Fruit fly (Drosophila melanogaster) whole organism, embryonic: ENCODE data around the gene Utx.

Source experiments
- ATbp ChIP-seq: fragments of 200-800 bp; sonication (Bioruptor generic); optimal IDR thresholded peaks from 2 replicates; lab custom pipeline; 2017; ENCODE audit warnings: missing biosample characterization, mild to moderate bottlenecking, missing genetic modification characterization, missing genetic modification reagents
- Adf1 ChIP-seq: fragments of 200-800 bp; sonication (Bioruptor generic); IDR thresholded peaks from 2 replicates; pipeline ENCODE4 v1.3.6; 2022; ENCODE audit warnings: missing biosample characterization, missing genetic modification characterization
- CG10147 ChIP-seq: fragments of 200-800 bp; sonication (Bioruptor generic); optimal IDR thresholded peaks from 2 replicates; lab custom pipeline; 2019; ENCODE audit warnings: missing biosample characterization, mild to moderate bottlenecking, missing genetic modification characterization, moderate library complexity
- CG1024 ChIP-seq: fragments of 200-800 bp; sonication (Bioruptor generic); IDR thresholded peaks from 2 replicates; pipeline ENCODE4 v1.3.6; 2022; ENCODE audit warnings: missing biosample characterization, missing genetic modification characterization
- CG10274 ChIP-seq: fragments of 200-800 bp; sonication (Bioruptor generic); optimal IDR thresholded peaks from 3 replicates; lab custom pipeline; 2017; ENCODE audit warnings: missing biosample characterization, mild to moderate bottlenecking, missing genetic modification characterization
- CG10321 ChIP-seq: fragments of 200-800 bp; sonication (Bioruptor generic); IDR thresholded peaks from 2 replicates; pipeline ENCODE4 v1.3.6; 2022; ENCODE audit warnings: missing biosample characterization, missing genetic modification characterization
- CG10565 ChIP-seq: fragments of 200-800 bp; sonication (Bioruptor generic); optimal IDR thresholded peaks from 3 replicates; lab custom pipeline; 2016; ENCODE audit warnings: missing biosample characterization, mild to moderate bottlenecking, missing genetic modification characterization
- CG11456 ChIP-seq: fragments of 200-800 bp; sonication (Bioruptor generic); IDR thresholded peaks from 3 replicates; pipeline ENCODE4 v1.3.6; 2022; ENCODE audit warnings: missing biosample characterization, missing genetic modification characterization
- CG11696 ChIP-seq: fragments of 200-800 bp; sonication (Bioruptor generic); IDR thresholded peaks from 2 replicates; pipeline ENCODE4 v1.3.6; 2022; ENCODE audit warnings: missing biosample characterization, missing genetic modification characterization
- CG13424 ChIP-seq: fragments of 200-800 bp; sonication (Bioruptor generic); optimal IDR thresholded peaks from 2 replicates; lab custom pipeline; 2019; ENCODE audit warnings: missing biosample characterization, mild to moderate bottlenecking, missing genetic modification characterization, moderate library complexity
- CG13624 ChIP-seq: fragments of 200-800 bp; sonication (Bioruptor generic); optimal IDR thresholded peaks from 2 replicates; lab custom pipeline; 2016; ENCODE audit warnings: missing biosample characterization, missing genetic modification characterization
- CG14710 ChIP-seq: fragments of 200-800 bp; sonication (Bioruptor generic); optimal IDR thresholded peaks from 3 replicates; lab custom pipeline; 2019; ENCODE audit warnings: missing biosample characterization, mild to moderate bottlenecking, missing genetic modification characterization, moderate library complexity
- CG1529 ChIP-seq: fragments of 200-800 bp; sonication (Bioruptor generic); optimal IDR thresholded peaks from 3 replicates; lab custom pipeline; 2018; ENCODE audit warnings: missing biosample characterization, missing genetic modification characterization
- CG16815 ChIP-seq: fragments of 200-800 bp; sonication (Bioruptor generic); optimal IDR thresholded peaks from 3 replicates; lab custom pipeline; 2017; ENCODE audit warnings: missing biosample characterization, mild to moderate bottlenecking, missing genetic modification characterization
- CG3065 ChIP-seq: fragments of 200-800 bp; sonication (Bioruptor generic); optimal IDR thresholded peaks from 2 replicates; lab custom pipeline; 2016; ENCODE audit warnings: missing biosample characterization, missing genetic modification characterization
- CG31365 ChIP-seq: fragments of 200-800 bp; sonication (Bioruptor generic); optimal IDR thresholded peaks from 2 replicates; lab custom pipeline; 2018; ENCODE audit warnings: missing biosample characterization, mild to moderate bottlenecking, missing genetic modification characterization
- CG3838 ChIP-seq: fragments of 200-800 bp; sonication (Bioruptor generic); optimal IDR thresholded peaks from 3 replicates; lab custom pipeline; 2016; ENCODE audit warnings: missing biosample characterization, missing genetic modification characterization
- CG3847 ChIP-seq: fragments of 200-800 bp; sonication (Bioruptor generic); IDR thresholded peaks from 2 replicates; pipeline ENCODE4 v1.3.6; 2022; ENCODE audit warnings: missing biosample characterization, missing genetic modification characterization
- CG6254 ChIP-seq: fragments of 200-800 bp; sonication (Bioruptor generic); optimal IDR thresholded peaks from 3 replicates; lab custom pipeline; 2017; ENCODE audit warnings: mild to moderate bottlenecking, missing biosample characterization, missing genetic modification reagents, missing genetic modification characterization
- CG8281 ChIP-seq: fragments of 200-800 bp; sonication (Bioruptor generic); optimal IDR thresholded peaks from 2 replicates; lab custom pipeline; 2018; ENCODE audit warnings: missing biosample characterization, mild to moderate bottlenecking, missing genetic modification characterization, moderate library complexity
- CG8359 ChIP-seq: fragments of 200-800 bp; sonication (Bioruptor generic); optimal IDR thresholded peaks from 2 replicates; lab custom pipeline; 2017; ENCODE audit warnings: missing biosample characterization, mild to moderate bottlenecking, missing genetic modification characterization, borderline replicate concordance
- CG8478 ChIP-seq: fragments of >200 bp; optimal IDR thresholded peaks from 2 replicates; lab custom pipeline; 2018
- Chrac-16 ChIP-seq: fragments of 200-800 bp; sonication (Bioruptor generic); optimal IDR thresholded peaks from 3 replicates; lab custom pipeline; 2016; ENCODE audit warnings: missing biosample characterization, missing genetic modification characterization
- Hmx ChIP-seq: fragments of 200-800 bp; sonication (Bioruptor generic); optimal IDR thresholded peaks from 2 replicates; lab custom pipeline; 2016; ENCODE audit warnings: missing biosample characterization, missing genetic modification characterization
- Mes4 ChIP-seq: fragments of 200-800 bp; sonication (Bioruptor generic); optimal IDR thresholded peaks from 2 replicates; lab custom pipeline; 2016; ENCODE audit warnings: missing biosample characterization, missing genetic modification characterization
- NFAT ChIP-seq: fragments of 200-800 bp; sonication (Bioruptor generic); IDR thresholded peaks from 2 replicates; pipeline ENCODE4 v1.3.6; 2022; ENCODE audit warnings: missing biosample characterization, missing genetic modification characterization
- Oli ChIP-seq: fragments of 200-800 bp; sonication (Bioruptor generic); optimal IDR thresholded peaks from 2 replicates; lab custom pipeline; 2018; ENCODE audit warnings: missing biosample characterization, mild to moderate bottlenecking, missing genetic modification characterization, moderate library complexity
- PHDP ChIP-seq: fragments of 200-800 bp; sonication (Bioruptor generic); optimal IDR thresholded peaks from 3 replicates; lab custom pipeline; 2018; ENCODE audit warnings: missing biosample characterization, mild to moderate bottlenecking, missing genetic modification characterization, moderate library complexity
- Poxn ChIP-seq: fragments of 200-800 bp; sonication (Bioruptor generic); IDR thresholded peaks from 2 replicates; pipeline ENCODE4 v1.3.6; 2022; ENCODE audit warnings: missing biosample characterization, missing genetic modification characterization
- Sox102F ChIP-seq: fragments of 200-800 bp; sonication (Bioruptor generic); optimal IDR thresholded peaks from 2 replicates; lab custom pipeline; 2018; ENCODE audit warnings: missing biosample characterization, mild to moderate bottlenecking, missing genetic modification characterization, moderate library complexity
- aop ChIP-seq: fragments of 200-800 bp; sonication (Bioruptor generic); IDR thresholded peaks from 2 replicates; pipeline ENCODE4 v1.3.6; 2022; ENCODE audit warnings: missing biosample characterization, missing genetic modification characterization
- bbx ChIP-seq: fragments of 200-800 bp; sonication (Bioruptor generic); IDR thresholded peaks from 2 replicates; pipeline ENCODE4 v1.3.6; 2022; ENCODE audit warnings: missing biosample characterization, missing genetic modification characterization; ENCODE audit not compliant: partially characterized antibody
- croc ChIP-seq: fragments of 200-800 bp; sonication (Bioruptor generic); conservative IDR thresholded peaks from 3 replicates; pipeline ENCODE4 v1.3.6; 2022; ENCODE audit warnings: missing biosample characterization, missing genetic modification characterization
- da ChIP-seq: fragments of 200-800 bp; sonication (Bioruptor generic); optimal IDR thresholded peaks from 2 replicates; lab custom pipeline; 2016; ENCODE audit warnings: missing biosample characterization, missing genetic modification characterization
- gsb ChIP-seq: fragments of 200-800 bp; sonication (Bioruptor generic); IDR thresholded peaks from 2 replicates; pipeline ENCODE4 v1.3.6; 2022; ENCODE audit warnings: missing biosample characterization, missing genetic modification characterization
- hkb ChIP-seq, 2 experiments: fragments of 200-800 bp in 1 of 2; fragments of >200 bp in 1 of 2; sonication (Bioruptor generic) in 1 of 2; IDR thresholded peaks in 1 of 2; optimal IDR thresholded peaks in 1 of 2; 2 replicates each; pipeline versions ENCODE4 v1.3.6 to Lab custom; 2017 to 2022; ENCODE audit warnings: missing biosample characterization in 1 of 2, missing genetic modification characterization in 1 of 2
- hth ChIP-seq: fragments of >200 bp; optimal IDR thresholded peaks from 2 replicates; lab custom pipeline; 2017; ENCODE audit warnings: inconsistent platforms
- ind ChIP-seq: fragments of 200-800 bp; sonication (Bioruptor generic); optimal IDR thresholded peaks from 3 replicates; lab custom pipeline; 2016; ENCODE audit warnings: missing biosample characterization, missing genetic modification characterization
- kay ChIP-seq: fragments of 200-800 bp; sonication (Bioruptor generic); optimal IDR thresholded peaks from 2 replicates; lab custom pipeline; 2016; ENCODE audit warnings: missing biosample characterization, missing genetic modification characterization
- nom ChIP-seq: fragments of 200-800 bp; sonication (Bioruptor generic); optimal IDR thresholded peaks from 2 replicates; lab custom pipeline; 2017; ENCODE audit warnings: missing biosample characterization, missing genetic modification characterization, mild to moderate bottlenecking, moderate library complexity, missing genetic modification reagents
- phol ChIP-seq: fragments of 200-800 bp; sonication (Bioruptor generic); optimal IDR thresholded peaks from 3 replicates; lab custom pipeline; 2018; ENCODE audit warnings: missing biosample characterization, mild to moderate bottlenecking, missing genetic modification characterization, moderate library complexity
- pnt ChIP-seq: fragments of 200-800 bp; sonication (Bioruptor generic); optimal IDR thresholded peaks from 3 replicates; lab custom pipeline; 2016; ENCODE audit warnings: missing biosample characterization, missing genetic modification characterization
- sens ChIP-seq: fragments of 200-800 bp; sonication (Bioruptor generic); peaks from one replicate; lab custom pipeline; 2016; ENCODE audit warnings: missing biosample characterization, missing genetic modification characterization
- slbo ChIP-seq: fragments of 200-800 bp; sonication (Bioruptor generic); IDR thresholded peaks from 2 replicates; pipeline ENCODE4 v1.3.6; 2022; ENCODE audit warnings: missing biosample characterization, missing genetic modification characterization
- slp2 ChIP-seq: fragments of 200-800 bp; sonication (Bioruptor generic); optimal IDR thresholded peaks from 2 replicates; lab custom pipeline; 2016; ENCODE audit warnings: missing biosample characterization, missing genetic modification characterization
- tin ChIP-seq: fragments of 200-800 bp; sonication (Bioruptor generic); optimal IDR thresholded peaks from 3 replicates; lab custom pipeline; 2016; ENCODE audit warnings: missing biosample characterization, missing genetic modification characterization
- tll ChIP-seq, 2 experiments: fragments of 200-800 bp in 1 of 2; fragments of >200 bp in 1 of 2; sonication (Bioruptor generic) in 1 of 2; optimal IDR thresholded peaks; 2 replicates each; lab custom pipeline; 2017 to 2019; ENCODE audit warnings: missing biosample characterization in 2 of 2, missing genetic modification characterization in 2 of 2, mild to moderate bottlenecking in 1 of 2, moderate library complexity in 1 of 2
- tup ChIP-seq: fragments of 200-800 bp; sonication (Bioruptor generic); optimal IDR thresholded peaks from 2 replicates; lab custom pipeline; 2016; ENCODE audit warnings: missing biosample characterization, mild to moderate bottlenecking, missing genetic modification characterization, moderate library complexity

The Utx gene

DNA sequence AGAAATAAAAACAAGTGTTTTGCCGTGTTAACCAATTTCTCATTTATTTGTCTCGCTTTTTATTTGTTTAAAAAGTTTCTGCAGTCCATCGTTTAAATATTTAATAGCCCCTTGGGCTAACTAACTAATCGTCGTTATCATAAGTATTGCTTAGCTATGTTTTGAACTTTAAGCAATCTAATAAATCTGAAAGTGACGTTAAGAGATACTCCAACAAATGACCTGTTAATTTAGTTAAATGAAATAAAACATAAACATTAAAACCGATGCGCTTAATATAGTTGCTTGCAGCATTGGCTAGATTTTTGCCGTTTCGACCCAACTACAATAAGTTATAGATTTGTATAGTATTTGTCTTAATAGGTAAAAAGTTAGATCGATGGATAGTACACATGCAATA lies 16.8 kb downstream of the Utx start:
- TF ChIP-seq CG10274 (GFP tag; lab: Kevin White, UChicago) (no peak), hth (lab: Kevin White, UChicago) (no peak), PHDP (tag; lab: Kevin White, UChicago) (no peak), tin (GFP tag; lab: Kevin White, UChicago) (no peak), CG10147 (GFP tag; lab: Kevin White, UChicago) (no peak)

DNA sequence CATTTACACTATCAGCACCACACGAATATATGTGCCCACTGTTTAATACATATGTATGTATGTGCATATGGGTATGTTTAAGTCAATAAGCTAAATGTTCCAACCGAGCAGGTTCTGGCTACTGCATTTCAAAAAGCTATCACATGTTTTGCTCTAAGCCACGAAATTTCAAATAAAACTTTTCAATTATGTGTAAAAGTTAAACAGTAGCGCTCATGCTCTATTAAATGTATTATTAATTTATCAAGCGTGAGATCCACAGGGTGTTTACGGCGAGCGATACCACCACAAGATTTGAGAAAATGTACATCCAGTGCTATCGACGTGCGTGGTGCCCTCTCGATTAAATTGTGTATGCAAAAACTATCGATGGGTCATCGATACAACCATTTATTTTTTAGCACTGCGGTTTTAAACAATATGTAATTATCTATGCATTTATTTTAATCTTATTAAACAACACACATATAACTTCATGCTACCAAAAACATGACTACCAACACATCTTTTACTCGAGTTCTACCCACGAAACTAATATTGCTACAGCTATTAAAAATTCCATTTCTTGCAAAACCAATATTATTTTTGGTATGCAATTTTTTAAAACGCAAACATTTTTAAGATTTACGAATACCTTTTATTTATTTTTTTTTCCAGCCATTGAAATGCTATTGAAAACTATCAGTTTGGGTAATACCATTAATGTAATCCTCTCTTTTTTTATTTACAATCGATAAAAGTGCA lies 17.7 kb downstream of the Utx start, which contains the start of gene Pten:
Gene Pten (minus strand): TSS at position 300 of the 744 bp plus-strand sequence.
- TF ChIP-seq Adf1 (GFP tag; lab: Robert Waterston, UW) (no peak), CG3838 (no peak), Poxn (GFP tag; lab: Robert Waterston, UW) (no peak), da (GFP tag; lab: Kevin White, UChicago) (no peak), hkb (optimal IDR thresholded peaks at IDR 0.05; lab: Kevin White, UChicago) (no peak), hkb (GFP tag; IDR thresholded peaks at IDR 0.05; lab: Robert Waterston, UW) (peak; percentile 59; the same call in 1 of the 2 replicates), tll (GFP tag; optimal IDR thresholded peaks at IDR 0.05; lab: Kevin White, UChicago) (peak in 1 of 2 experiments; percentile 52), sens (GFP tag; lab: Kevin White, UChicago) (peak; percentile 96), CG10321 (GFP tag; lab: Robert Waterston, UW) (no peak), CG16815 (no peak), CG8359 (GFP tag; lab: Kevin White, UChicago) (no peak), ind (GFP tag; lab: Kevin White, UChicago) (peak; percentile 71), pnt (peak; percentile 58), NFAT (GFP tag; lab: Robert Waterston, UW) (no peak), ATbp (GFP tag; lab: Kevin White, UChicago) (no peak), Hmx (GFP tag; lab: Kevin White, UChicago) (peak; percentile 41), CG11456 (no peak), CG31365 (no peak), CG8281 (tag; lab: Kevin White, UChicago) (no peak), nom (GFP tag; lab: Kevin White, UChicago) (peak; percentile 29), CG10565 (GFP tag; lab: Kevin White, UChicago) (peak; percentile 69), Chrac-16 (peak; percentile 68), Sox102F (GFP tag; lab: Kevin White, UChicago) (no peak), tup (GFP tag; lab: Kevin White, UChicago) (no peak), CG13424 (peak; percentile 56), aop (no peak), CG11696 (GFP tag; lab: Robert Waterston, UW) (0 out of 2 replicates have a peak, but pooled peaks have one; percentile 33), CG6254 (GFP tag; lab: Kevin White, UChicago) (peak; percentile 100), CG13624 (GFP tag; lab: Kevin White, UChicago) (peak; percentile 51), Mes4 (peak; percentile 57), Oli (tag; lab: Kevin White, UChicago) (no peak), CG1024 (GFP tag; lab: Robert Waterston, UW) (peak; percentile 90), CG8478 (lab: Kevin White, UChicago) (no peak), slbo (GFP tag; lab: Robert Waterston, UW) (peak; percentile 51), CG3065 (GFP tag; lab: Kevin White, UChicago) (peak; percentile 7), slp2 (GFP tag; lab: Kevin White, UChicago) (peak; percentile 66), CG1529 (GFP tag; lab: Kevin White, UChicago) (peak; percentile 5), kay (GFP tag; lab: Kevin White, UChicago) (peak; percentile 61), croc (peak; percentile 31; the same call in 2 of the 3 replicates), bbx (GFP tag; lab: Robert Waterston, UW) (peak; percentile 89), gsb (GFP tag; lab: Robert Waterston, UW) (no peak), phol (tag; lab: Kevin White, UChicago) (peak; percentile 85), CG14710 (tag; lab: Kevin White, UChicago) (peak; percentile 90), CG3847 (GFP tag; lab: Robert Waterston, UW) (no peak)
